Fruit fly (Drosophila melanogaster) whole organism, embryonic: ENCODE data around the gene da.

Experiments
- B-H1 ChIP-seq: fragments of 200-800 bp; sonication (Bioruptor generic); IDR thresholded peaks from 3 replicates; pipeline ENCODE4 v1.3.6; 2022; ENCODE audit warnings: missing biosample characterization, missing genetic modification characterization
- BtbVII ChIP-seq: fragments of 200-800 bp; sonication (Bioruptor generic); optimal IDR thresholded peaks from 3 replicates; lab custom pipeline; 2017; ENCODE audit warnings: missing biosample characterization, mild to moderate bottlenecking, missing genetic modification characterization
- CG10462 ChIP-seq: fragments of 200-800 bp; sonication (Bioruptor generic); optimal IDR thresholded peaks from 2 replicates; lab custom pipeline; 2016; ENCODE audit warnings: missing biosample characterization, missing genetic modification characterization
- CG11247 ChIP-seq: fragments of 200-800 bp; sonication (Bioruptor generic); IDR thresholded peaks from 2 replicates; pipeline ENCODE4 v1.3.6; 2022; ENCODE audit warnings: missing biosample characterization, missing genetic modification characterization
- CG11560 ChIP-seq: fragments of 200-800 bp; sonication (Bioruptor generic); IDR thresholded peaks from 3 replicates; pipeline ENCODE4 v1.3.6; 2022; ENCODE audit warnings: missing biosample characterization, missing genetic modification characterization
- CG12104 ChIP-seq: fragments of 200-800 bp; sonication (Bioruptor generic); optimal IDR thresholded peaks from 3 replicates; lab custom pipeline; 2016; ENCODE audit warnings: missing biosample characterization, missing genetic modification characterization
- CG12299 ChIP-seq: fragments of 200-800 bp; sonication (Bioruptor generic); optimal IDR thresholded peaks from 2 replicates; lab custom pipeline; 2018; ENCODE audit warnings: missing biosample characterization, mild to moderate bottlenecking, missing genetic modification characterization
- CG17359 ChIP-seq: fragments of 200-800 bp; sonication (Bioruptor generic); optimal IDR thresholded peaks from 3 replicates; lab custom pipeline; 2018; ENCODE audit warnings: missing biosample characterization, mild to moderate bottlenecking, missing genetic modification characterization, moderate library complexity
- CG17612 ChIP-seq: fragments of 200-800 bp; sonication (Bioruptor generic); IDR thresholded peaks from 2 replicates; pipeline ENCODE4 v1.3.6; 2022; ENCODE audit warnings: missing biosample characterization, missing genetic modification characterization
- CG18619 ChIP-seq: fragments of 200-800 bp; sonication (Bioruptor generic); optimal IDR thresholded peaks from 3 replicates; lab custom pipeline; 2017; ENCODE audit warnings: missing biosample characterization, mild to moderate bottlenecking, missing genetic modification characterization
- CG2129 ChIP-seq: fragments of 200-800 bp; sonication (Bioruptor generic); IDR thresholded peaks from 2 replicates; pipeline ENCODE4 v1.3.6; 2022; ENCODE audit warnings: missing biosample characterization, missing genetic modification characterization; ENCODE audit not compliant: partially characterized antibody
- CG31441 ChIP-seq: fragments of 200-800 bp; sonication (Bioruptor generic); IDR thresholded peaks from 2 replicates; pipeline ENCODE4 v1.3.6; 2022; ENCODE audit warnings: missing biosample characterization, missing genetic modification characterization
- CG4617 ChIP-seq: fragments of 200-800 bp; sonication (Bioruptor generic); optimal IDR thresholded peaks from 3 replicates; lab custom pipeline; 2016; ENCODE audit warnings: missing biosample characterization, missing genetic modification characterization, borderline replicate concordance
- CG4854 ChIP-seq: fragments of 200-800 bp; sonication (Bioruptor generic); optimal IDR thresholded peaks from 2 replicates; lab custom pipeline; 2016; ENCODE audit warnings: missing biosample characterization, missing genetic modification characterization, inconsistent platforms
- CG7556 ChIP-seq: fragments of 200-800 bp; sonication (Bioruptor generic); optimal IDR thresholded peaks from 2 replicates; lab custom pipeline; 2017; ENCODE audit warnings: missing biosample characterization, mild to moderate bottlenecking, missing genetic modification characterization
- CG8359 ChIP-seq: fragments of 200-800 bp; sonication (Bioruptor generic); optimal IDR thresholded peaks from 2 replicates; lab custom pipeline; 2017; ENCODE audit warnings: missing biosample characterization, mild to moderate bottlenecking, missing genetic modification characterization, borderline replicate concordance
- CG8944 ChIP-seq: fragments of 200-800 bp; sonication (Bioruptor generic); optimal IDR thresholded peaks from 3 replicates; lab custom pipeline; 2016; ENCODE audit warnings: missing biosample characterization, missing genetic modification characterization
- CG9215 ChIP-seq: fragments of 200-800 bp; sonication (Bioruptor generic); IDR thresholded peaks from 2 replicates; pipeline ENCODE4 v1.3.6; 2022; ENCODE audit warnings: missing biosample characterization, missing genetic modification characterization
- CG9437 ChIP-seq: fragments of 200-800 bp; sonication (Bioruptor generic); optimal IDR thresholded peaks from 2 replicates; lab custom pipeline; 2018; ENCODE audit warnings: missing biosample characterization, mild to moderate bottlenecking, missing genetic modification characterization
- CoRest ChIP-seq: fragments of 200-800 bp; sonication (Bioruptor generic); optimal IDR thresholded peaks from 3 replicates; lab custom pipeline; 2018; ENCODE audit warnings: missing biosample characterization, mild to moderate bottlenecking, missing genetic modification characterization, moderate library complexity
- Dll ChIP-seq: fragments of 200-800 bp; sonication (Bioruptor generic); IDR thresholded peaks from 4 replicates; pipeline ENCODE4 v1.3.6; 2022; ENCODE audit warnings: missing biosample characterization, missing genetic modification characterization; ENCODE audit not compliant: partially characterized antibody
- Ets65A ChIP-seq: fragments of 200-800 bp; sonication (Bioruptor generic); peaks from one replicate; lab custom pipeline; 2016; ENCODE audit warnings: missing biosample characterization, missing genetic modification characterization
- Ets97D ChIP-seq: fragments of 200-800 bp; sonication (Bioruptor generic); optimal IDR thresholded peaks from 3 replicates; lab custom pipeline; 2016; ENCODE audit warnings: missing biosample characterization, missing genetic modification characterization
- HLH4C ChIP-seq: fragments of 200-800 bp; sonication (Bioruptor generic); IDR thresholded peaks from 3 replicates; pipeline ENCODE4 v1.3.6; 2022; ENCODE audit warnings: missing biosample characterization, missing genetic modification characterization; ENCODE audit not compliant: partially characterized antibody
- HLH54F ChIP-seq: fragments of 200-800 bp; sonication (Bioruptor generic); optimal IDR thresholded peaks from 3 replicates; lab custom pipeline; 2016; ENCODE audit warnings: missing biosample characterization, missing genetic modification characterization
- HLHmδ ChIP-seq: fragments of 200-800 bp; sonication (Bioruptor generic); optimal IDR thresholded peaks from 2 replicates; lab custom pipeline; 2018; ENCODE audit warnings: missing biosample characterization, mild to moderate bottlenecking, missing genetic modification characterization, moderate library complexity
- Myb ChIP-seq: fragments of 200-800 bp; sonication (Bioruptor generic); optimal IDR thresholded peaks from 2 replicates; lab custom pipeline; 2016; ENCODE audit warnings: missing biosample characterization, missing genetic modification characterization
- Neu2 ChIP-seq: fragments of 200-800 bp; sonication (Bioruptor generic); optimal IDR thresholded peaks from 3 replicates; lab custom pipeline; 2016; ENCODE audit warnings: missing biosample characterization, missing genetic modification characterization, borderline replicate concordance
- Sox100B ChIP-seq: fragments of 200-800 bp; sonication (Bioruptor generic); optimal IDR thresholded peaks from 3 replicates; lab custom pipeline; 2018; ENCODE audit warnings: missing biosample characterization, mild to moderate bottlenecking, missing genetic modification characterization
- Spps ChIP-seq: fragments of 200-800 bp; sonication (Bioruptor generic); optimal IDR thresholded peaks from 2 replicates; lab custom pipeline; 2018; ENCODE audit warnings: missing biosample characterization, mild to moderate bottlenecking, missing genetic modification characterization
- TFAM ChIP-seq: fragments of 200-800 bp; sonication (Bioruptor generic); optimal IDR thresholded peaks from 2 replicates; lab custom pipeline; 2017; ENCODE audit warnings: missing biosample characterization, missing genetic modification characterization, inconsistent platforms
- Trl ChIP-seq, 3 experiments: fragments of >200 bp in 2 of 3; fragments of 200-800 bp in 1 of 3; sonication (Bioruptor generic) in 1 of 3; optimal IDR thresholded peaks; 2 replicates in 1 of 3; 3 replicates in 2 of 3; lab custom pipeline; 2016 to 2017; ENCODE audit warnings: missing biosample characterization in 1 of 3, missing genetic modification characterization in 1 of 3
- Vsx1 ChIP-seq: fragments of 200-800 bp; sonication (Bioruptor generic); optimal IDR thresholded peaks from 2 replicates; lab custom pipeline; 2017; ENCODE audit warnings: missing biosample characterization, mild to moderate bottlenecking, missing genetic modification characterization, missing genetic modification reagents
- Xbp1 ChIP-seq: fragments of 200-800 bp; sonication (Bioruptor generic); optimal IDR thresholded peaks from 3 replicates; lab custom pipeline; 2016; ENCODE audit warnings: missing biosample characterization, mild to moderate bottlenecking, missing genetic modification characterization
- cad ChIP-seq: fragments of >200 bp; optimal IDR thresholded peaks from 2 replicates; lab custom pipeline; 2017; ENCODE audit warnings: missing biosample characterization, missing genetic modification characterization
- chif ChIP-seq, 2 experiments: fragments of 200-800 bp; sonication (Bioruptor generic); optimal IDR thresholded peaks; 3 replicates each; lab custom pipeline; 2016; ENCODE audit warnings: missing biosample characterization in 2 of 2, missing genetic modification characterization in 2 of 2
- chinmo ChIP-seq: fragments of 200-800 bp; sonication (Bioruptor generic); IDR thresholded peaks from 4 replicates; pipeline ENCODE4 v1.3.6; 2022; ENCODE audit warnings: missing biosample characterization, missing genetic modification characterization; ENCODE audit not compliant: partially characterized antibody
- crol ChIP-seq: fragments of 200-800 bp; sonication (Bioruptor generic); IDR thresholded peaks from 2 replicates; pipeline ENCODE4 v1.3.6; 2022; ENCODE audit warnings: missing biosample characterization, missing genetic modification characterization
- dati ChIP-seq: fragments of 200-800 bp; sonication (Bioruptor generic); IDR thresholded peaks from 2 replicates; pipeline ENCODE4 v1.3.6; 2022; ENCODE audit warnings: missing biosample characterization, missing genetic modification characterization
- fd96Cb ChIP-seq: fragments of 200-800 bp; sonication (Bioruptor generic); optimal IDR thresholded peaks from 2 replicates; lab custom pipeline; 2018; ENCODE audit warnings: missing biosample characterization, mild to moderate bottlenecking, missing genetic modification characterization, moderate library complexity
- gcm2 ChIP-seq: fragments of 200-800 bp; sonication (Bioruptor generic); optimal IDR thresholded peaks from 2 replicates; lab custom pipeline; 2016; ENCODE audit warnings: missing biosample characterization, missing genetic modification characterization
- h ChIP-seq: fragments of >200 bp; optimal IDR thresholded peaks from 2 replicates; lab custom pipeline; 2017
- jigr1 ChIP-seq: fragments of 200-800 bp; sonication (Bioruptor generic); IDR thresholded peaks from 3 replicates; pipeline ENCODE4 v1.3.6; 2022; ENCODE audit warnings: missing biosample characterization, missing genetic modification characterization
- kah ChIP-seq: fragments of 200-800 bp; sonication (Bioruptor generic); optimal IDR thresholded peaks from 2 replicates; lab custom pipeline; 2018; ENCODE audit warnings: missing biosample characterization, mild to moderate bottlenecking, missing genetic modification characterization
- kay ChIP-seq: fragments of 200-800 bp; sonication (Bioruptor generic); optimal IDR thresholded peaks from 2 replicates; lab custom pipeline; 2016; ENCODE audit warnings: missing biosample characterization, missing genetic modification characterization
- knrl ChIP-seq: fragments of 200-800 bp; sonication (Bioruptor generic); IDR thresholded peaks from 3 replicates; pipeline ENCODE4 v1.3.6; 2022; ENCODE audit warnings: missing biosample characterization, missing genetic modification characterization; ENCODE audit not compliant: partially characterized antibody
- pzg ChIP-seq: fragments of 200-800 bp; sonication (Bioruptor generic); optimal IDR thresholded peaks from 3 replicates; lab custom pipeline; 2018; ENCODE audit warnings: missing biosample characterization, mild to moderate bottlenecking, missing genetic modification characterization, moderate library complexity
- ro ChIP-seq: fragments of 200-800 bp; sonication (Bioruptor generic); IDR thresholded peaks from 2 replicates; pipeline ENCODE4 v1.3.6; 2022; ENCODE audit warnings: missing biosample characterization, missing genetic modification characterization
- sens ChIP-seq: fragments of 200-800 bp; sonication (Bioruptor generic); peaks from one replicate; lab custom pipeline; 2016; ENCODE audit warnings: missing biosample characterization, missing genetic modification characterization
- slou ChIP-seq: fragments of 200-800 bp; sonication (Bioruptor generic); optimal IDR thresholded peaks from 3 replicates; lab custom pipeline; 2016; ENCODE audit warnings: missing biosample characterization, missing genetic modification characterization
- tgo ChIP-seq: fragments of 200-800 bp; sonication (Bioruptor generic); IDR thresholded peaks from 3 replicates; pipeline ENCODE4 v1.3.6; 2022; ENCODE audit warnings: missing biosample characterization, missing genetic modification characterization
- vnd ChIP-seq: fragments of 200-800 bp; sonication (Bioruptor generic); IDR thresholded peaks from 3 replicates; pipeline ENCODE4 v1.3.6; 2022; ENCODE audit warnings: missing biosample characterization, missing genetic modification characterization; ENCODE audit not compliant: partially characterized antibody

da gene

dm6 chr2L:10437317-10437716, 49.4 kb downstream of the da start, which contains the start of gene STUB1 (continued):
- no peak for TF ChIP-seq kay
- no peak for TF ChIP-seq Neu2 (GFP tag; lab: Kevin White, UChicago)
- TF ChIP-seq Dll (GFP tag; lab: Robert Waterston, UW) = peak; percentile 95
- peak; percentile 28 for TF ChIP-seq CoRest (tag; lab: Kevin White, UChicago)
- no peak for TF ChIP-seq CG11247 (GFP tag; lab: Robert Waterston, UW)
- TF ChIP-seq Ets65A = peak; percentile 25
- no peak for TF ChIP-seq jigr1
- TF ChIP-seq gcm2 = no peak
- no peak for TF ChIP-seq BtbVII (GFP tag; lab: Kevin White, UChicago)
- TF ChIP-seq Xbp1 (GFP tag; lab: Kevin White, UChicago) = peak; percentile 16
- no peak for TF ChIP-seq CG11560 (tag; lab: Robert Waterston, UW)
- TF ChIP-seq Myb (GFP tag; lab: Kevin White, UChicago) = peak; percentile 81
- no peak for TF ChIP-seq Sox100B (GFP tag; lab: Kevin White, UChicago)
- TF ChIP-seq CG9215 (GFP tag; lab: Robert Waterston, UW) = no peak
- TF ChIP-seq ro = no peak
- TF ChIP-seq CG8944 (GFP tag; lab: Kevin White, UChicago) = no peak
- peak; percentile 48 for TF ChIP-seq CG2129 (GFP tag; lab: Robert Waterston, UW)
- TF ChIP-seq Spps (tag; lab: Kevin White, UChicago) = no peak
- TF ChIP-seq slou (GFP tag; lab: Kevin White, UChicago) = no peak
- peak; percentile 13 for TF ChIP-seq HLH54F (GFP tag; lab: Kevin White, UChicago)
- no peak for TF ChIP-seq CG10462 (GFP tag; lab: Kevin White, UChicago)
- TF ChIP-seq sens (GFP tag; lab: Kevin White, UChicago) = no peak
- no peak for TF ChIP-seq B-H1 (GFP tag; lab: Robert Waterston, UW)
- TF ChIP-seq knrl = peak; percentile 97
- no peak for TF ChIP-seq CG9437
- no peak for TF ChIP-seq tgo (GFP tag; lab: Robert Waterston, UW)
- no peak for TF ChIP-seq kah
- TF ChIP-seq CG12104 (GFP tag; lab: Kevin White, UChicago) = no peak
- TF ChIP-seq CG31441 (GFP tag; lab: Robert Waterston, UW) = no peak
- peak; percentile 100 for TF ChIP-seq HLH4C
- TF ChIP-seq Ets97D (GFP tag; lab: Kevin White, UChicago) = peak; percentile 42
- TF ChIP-seq CG18619 (GFP tag; lab: Kevin White, UChicago) = no peak
- TF ChIP-seq Trl (optimal IDR thresholded peaks at IDR 0.05; lab: Kevin White, UChicago) = no peak
- TF ChIP-seq Trl (GFP tag; optimal IDR thresholded peaks at IDR 0.05; lab: Kevin White, UChicago) = no peak
- no peak for TF ChIP-seq CG8359 (GFP tag; lab: Kevin White, UChicago)
- TF ChIP-seq chif (GFP tag; optimal IDR thresholded peaks at IDR 0.05; lab: Kevin White, UChicago) = no peak
- no peak for TF ChIP-seq cad (GFP tag; lab: Kevin White, UChicago)
- TF ChIP-seq CG7556 (GFP tag; lab: Kevin White, UChicago) = no peak
- peak; percentile 90 for TF ChIP-seq pzg (GFP tag; lab: Kevin White, UChicago)
- no peak for TF ChIP-seq CG17612 (GFP tag; lab: Robert Waterston, UW)
- TF ChIP-seq h = no peak
- no peak for TF ChIP-seq dati
- no peak for TF ChIP-seq fd96Cb
- no peak for TF ChIP-seq crol (GFP tag; lab: Robert Waterston, UW)
- TF ChIP-seq HLHmδ (GFP tag; lab: Kevin White, UChicago) = no peak
- TF ChIP-seq TFAM (GFP tag; lab: Kevin White, UChicago) = no peak
- TF ChIP-seq CG4617 (GFP tag; lab: Kevin White, UChicago) = peak; percentile 74
- peak; percentile 98 for TF ChIP-seq vnd (GFP tag; lab: Robert Waterston, UW)
- no peak for TF ChIP-seq CG17359 (tag; lab: Kevin White, UChicago)
- TF ChIP-seq chinmo = peak; percentile 99
- TF ChIP-seq CG12299 (tag; lab: Kevin White, UChicago) = no peak
- TF ChIP-seq CG4854 (GFP tag; lab: Kevin White, UChicago) = no peak
- no peak for TF ChIP-seq Vsx1 (GFP tag; lab: Kevin White, UChicago)
